Fruit fly (Drosophila melanogaster) whole organism, prepupa: Measurements from ENCODE around the gene kumpel.

ENCODE experiments used
- CG10669 ChIP-seq: fragments of 200-800 bp; sonication (Bioruptor generic); optimal IDR thresholded peaks from 3 replicates; lab custom pipeline; 2018; ENCODE audit warnings: missing biosample characterization, mild to moderate bottlenecking, missing genetic modification characterization, moderate library complexity
- CG11294 ChIP-seq: fragments of 200-800 bp; sonication (Bioruptor generic); IDR thresholded peaks from 2 replicates; pipeline ENCODE4 v1.3.6; 2022; ENCODE audit warnings: missing biosample characterization, missing genetic modification characterization
- CG11762 ChIP-seq: fragments of 200-800 bp; sonication (Bioruptor generic); optimal IDR thresholded peaks from 3 replicates; lab custom pipeline; 2016; ENCODE audit warnings: missing biosample characterization, missing genetic modification characterization; ENCODE audit not compliant: insufficient read depth
- CG11902 ChIP-seq: fragments of 200-800 bp; sonication (Bioruptor generic); optimal IDR thresholded peaks from 3 replicates; lab custom pipeline; 2016; ENCODE audit warnings: missing biosample characterization, missing genetic modification characterization
- CG1621 ChIP-seq: fragments of 200-800 bp; sonication (Bioruptor generic); optimal IDR thresholded peaks from 3 replicates; lab custom pipeline; 2018; ENCODE audit warnings: missing biosample characterization, mild to moderate bottlenecking, missing genetic modification characterization
- CG16779 ChIP-seq: fragments of 200-800 bp; sonication (Bioruptor generic); optimal IDR thresholded peaks from 3 replicates; lab custom pipeline; 2017; ENCODE audit warnings: missing biosample characterization, mild to moderate bottlenecking, missing genetic modification characterization
- CG31627 ChIP-seq: fragments of 200-800 bp; sonication (Bioruptor generic); optimal IDR thresholded peaks from 3 replicates; lab custom pipeline; 2016; ENCODE audit warnings: missing biosample characterization, missing genetic modification characterization
- CG34406 ChIP-seq: fragments of 200-800 bp; sonication (Bioruptor generic); optimal IDR thresholded peaks from 3 replicates; lab custom pipeline; 2016; ENCODE audit warnings: missing biosample characterization, missing genetic modification characterization
- CG3919 ChIP-seq: fragments of 200-800 bp; sonication (Bioruptor generic); optimal IDR thresholded peaks from 3 replicates; lab custom pipeline; 2016; ENCODE audit warnings: missing biosample characterization, missing genetic modification characterization
- CG4318 ChIP-seq: fragments of 200-800 bp; sonication (Bioruptor generic); optimal IDR thresholded peaks from 3 replicates; lab custom pipeline; 2017; ENCODE audit warnings: missing biosample characterization, mild to moderate bottlenecking, missing genetic modification characterization
- CG6163 ChIP-seq: fragments of 200-800 bp; sonication (Bioruptor generic); IDR thresholded peaks from 3 replicates; pipeline ENCODE4 v1.3.6; 2022; ENCODE audit warnings: missing biosample characterization, missing genetic modification characterization
- CG6276 ChIP-seq: fragments of 200-800 bp; sonication (Bioruptor generic); optimal IDR thresholded peaks from 2 replicates; lab custom pipeline; 2017; ENCODE audit warnings: missing biosample characterization, mild to moderate bottlenecking, missing genetic modification characterization
- CG6792 ChIP-seq: fragments of 200-800 bp; sonication (Bioruptor generic); optimal IDR thresholded peaks from 3 replicates; lab custom pipeline; 2016; ENCODE audit warnings: missing biosample characterization, missing genetic modification characterization
- CG6808 ChIP-seq: fragments of 200-800 bp; sonication (Bioruptor generic); optimal IDR thresholded peaks from 3 replicates; lab custom pipeline; 2017; ENCODE audit warnings: missing biosample characterization, missing genetic modification characterization, mild to moderate bottlenecking, moderate library complexity, missing genetic modification reagents
- CG8119 ChIP-seq: fragments of 200-800 bp; sonication (Bioruptor generic); IDR thresholded peaks from 3 replicates; pipeline ENCODE4 v1.3.6; 2022; ENCODE audit warnings: missing biosample characterization, missing genetic modification characterization
- CG8632 ChIP-seq: fragments of 200-800 bp; sonication (Bioruptor generic); optimal IDR thresholded peaks from 3 replicates; lab custom pipeline; 2016; ENCODE audit warnings: missing biosample characterization, missing genetic modification characterization
- Eip78C ChIP-seq: fragments of 200-800 bp; sonication (Bioruptor generic); peaks from one replicate; lab custom pipeline; 2016; ENCODE audit warnings: missing biosample characterization, missing genetic modification characterization
- Eip93F ChIP-seq: fragments of 200-800 bp; sonication (Bioruptor generic); optimal IDR thresholded peaks from 2 replicates; lab custom pipeline; 2016; ENCODE audit warnings: missing biosample characterization, mild to moderate bottlenecking, missing genetic modification characterization
- Ets21C ChIP-seq: fragments of 200-800 bp; sonication (Bioruptor generic); optimal IDR thresholded peaks from 3 replicates; lab custom pipeline; 2016; ENCODE audit warnings: missing biosample characterization, missing genetic modification characterization
- Ets96B ChIP-seq: fragments of 200-800 bp; optimal IDR thresholded peaks from 2 replicates; lab custom pipeline; 2019; ENCODE audit warnings: missing biosample characterization, mild to moderate bottlenecking, missing genetic modification characterization, moderate library complexity
- Hr38 ChIP-seq: sonication (Bioruptor generic); optimal IDR thresholded peaks from 2 replicates; lab custom pipeline; 2016; ENCODE audit warnings: missing biosample characterization, missing genetic modification characterization
- Hr39 ChIP-seq: fragments of 200-800 bp; sonication (Bioruptor generic); optimal IDR thresholded peaks from 2 replicates; lab custom pipeline; 2016; ENCODE audit warnings: missing biosample characterization, missing genetic modification characterization
- Hr4 ChIP-seq: fragments of 200-800 bp; sonication (Bioruptor generic); optimal IDR thresholded peaks from 3 replicates; lab custom pipeline; 2016; ENCODE audit warnings: missing biosample characterization, missing genetic modification characterization
- Lpt ChIP-seq: fragments of 200-800 bp; sonication (Bioruptor generic); optimal IDR thresholded peaks from 3 replicates; lab custom pipeline; 2016; ENCODE audit warnings: missing biosample characterization, missing genetic modification characterization
- OdsH ChIP-seq: fragments of 200-800 bp; sonication (Bioruptor generic); optimal IDR thresholded peaks from 3 replicates; lab custom pipeline; 2016; ENCODE audit warnings: missing biosample characterization, missing genetic modification characterization
- Smox ChIP-seq: fragments of 200-800 bp; sonication (Bioruptor generic); optimal IDR thresholded peaks from 3 replicates; lab custom pipeline; 2016; ENCODE audit warnings: missing biosample characterization, missing genetic modification characterization
- Sox15 ChIP-seq: fragments of 200-800 bp; sonication (Bioruptor generic); optimal IDR thresholded peaks from 3 replicates; lab custom pipeline; 2016; ENCODE audit warnings: missing biosample characterization, missing genetic modification characterization
- dsx ChIP-seq: fragments of 200-800 bp; optimal IDR thresholded peaks from 3 replicates; lab custom pipeline; 2019; ENCODE audit warnings: missing biosample characterization, mild to moderate bottlenecking, missing genetic modification characterization, moderate library complexity; ENCODE audit not compliant: poor library complexity, severe bottlenecking
- eg ChIP-seq: fragments of 200-800 bp; sonication (Bioruptor generic); IDR thresholded peaks from 3 replicates; pipeline ENCODE4 v1.3.6; 2022; ENCODE audit warnings: missing biosample characterization, missing genetic modification characterization
- esn ChIP-seq: fragments of 200-800 bp; sonication (Bioruptor generic); optimal IDR thresholded peaks from 2 replicates; lab custom pipeline; 2016; ENCODE audit warnings: missing biosample characterization, mild to moderate bottlenecking, missing genetic modification characterization, moderate library complexity
- fd85E ChIP-seq: fragments of 200-800 bp; sonication (Bioruptor generic); optimal IDR thresholded peaks from 3 replicates; lab custom pipeline; 2016; ENCODE audit warnings: missing biosample characterization, missing genetic modification characterization
- fkh ChIP-seq: fragments of 200-800 bp; sonication (Bioruptor generic); optimal IDR thresholded peaks from 3 replicates; lab custom pipeline; 2017; ENCODE audit warnings: missing biosample characterization, mild to moderate bottlenecking, missing genetic modification characterization, moderate library complexity
- net ChIP-seq: fragments of 200-800 bp; sonication (Bioruptor generic); optimal IDR thresholded peaks from 3 replicates; lab custom pipeline; 2016; ENCODE audit warnings: missing biosample characterization, missing genetic modification characterization
- pdm3 ChIP-seq: fragments of 200-800 bp; sonication (Bioruptor generic); optimal IDR thresholded peaks from 3 replicates; lab custom pipeline; 2016; ENCODE audit warnings: missing biosample characterization, missing genetic modification characterization
- spab ChIP-seq: fragments of 200-800 bp; sonication (Bioruptor generic); optimal IDR thresholded peaks from 2 replicates; lab custom pipeline; 2017; ENCODE audit warnings: missing biosample characterization, mild to moderate bottlenecking, missing genetic modification characterization, missing genetic modification reagents
- ss ChIP-seq, 2 experiments: fragments of 200-800 bp; sonication (Bioruptor generic); optimal IDR thresholded peaks; 2 replicates in 1 of 2; 3 replicates in 1 of 2; lab custom pipeline; 2017 to 2018; ENCODE audit warnings: mild to moderate bottlenecking in 2 of 2, missing biosample characterization in 2 of 2, missing genetic modification characterization in 2 of 2, moderate library complexity in 1 of 2

kumpel gene

DNA sequence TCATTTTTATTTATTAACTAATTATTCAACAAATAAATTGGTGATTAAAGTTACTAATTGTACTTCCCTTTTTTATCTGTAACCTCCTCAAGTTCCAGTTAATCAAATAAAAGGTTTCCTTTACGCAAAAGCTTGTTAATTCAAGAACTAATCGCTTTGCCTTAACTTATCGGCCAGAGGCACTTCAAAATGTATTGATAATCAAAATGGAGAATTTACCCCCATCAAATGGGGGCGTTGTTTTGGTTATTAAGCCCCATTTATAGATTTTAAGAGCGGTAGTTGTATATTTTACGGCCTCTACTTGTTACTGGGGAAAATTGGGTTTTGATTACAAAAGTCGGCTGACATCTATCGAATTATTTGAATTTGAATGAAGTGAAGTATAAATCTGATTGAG is 7.1 kb upstream of the kumpel start, which contains the start of gene CG31091:
Gene CG31091 (plus strand): TSS at position 214 of the 400 bp plus-strand sequence.
- TF ChIP-seq esn: no peak
- TF ChIP-seq CG6792 (GFP tag; lab: Kevin White, UChicago): no peak
- TF ChIP-seq Eip78C (GFP tag; lab: Kevin White, UChicago): no peak
- TF ChIP-seq Smox (GFP tag; lab: Kevin White, UChicago): no peak
- no peak for TF ChIP-seq Sox15
- TF ChIP-seq CG1621 (tag; lab: Kevin White, UChicago): no peak
- TF ChIP-seq Ets21C (GFP tag; lab: Kevin White, UChicago): no peak
- no peak for TF ChIP-seq Hr39 (GFP tag; lab: Kevin White, UChicago)
- no peak for TF ChIP-seq pdm3 (GFP tag; lab: Kevin White, UChicago)

- TF ChIP-seq CG6808 (GFP tag; lab: Kevin White, UChicago): no peak
- no peak for TF ChIP-seq CG8119 (GFP tag; lab: Robert Waterston, UW)
- no peak for TF ChIP-seq dsx (GFP tag; lab: Kevin White, UChicago)
- TF ChIP-seq Lpt (GFP tag; lab: Kevin White, UChicago): no peak
- no peak for TF ChIP-seq CG4318 (GFP tag; lab: Kevin White, UChicago)
- TF ChIP-seq fkh: no peak
- TF ChIP-seq CG11902 (GFP tag; lab: Kevin White, UChicago): no peak
- no peak for TF ChIP-seq CG1621 (tag; lab: Kevin White, UChicago)
- no peak for TF ChIP-seq OdsH (GFP tag; lab: Kevin White, UChicago)
- TF ChIP-seq Eip93F (GFP tag; lab: Kevin White, UChicago): no peak
- no peak for TF ChIP-seq CG34406 (GFP tag; lab: Kevin White, UChicago)
- TF ChIP-seq Hr39 (GFP tag; lab: Kevin White, UChicago): no peak
- no peak for TF ChIP-seq eg (GFP tag; lab: Robert Waterston, UW)
- TF ChIP-seq CG10669 (GFP tag; lab: Kevin White, UChicago): no peak
- TF ChIP-seq Hr4 (GFP tag; lab: Kevin White, UChicago): no peak
- no peak for TF ChIP-seq CG3919
- TF ChIP-seq CG16779 (tag; lab: Kevin White, UChicago): no peak
- no peak for TF ChIP-seq pdm3 (GFP tag; lab: Kevin White, UChicago)
- TF ChIP-seq net: no peak
- TF ChIP-seq, all 60 proteins: peak for 0
Observed at dm6 chr3R:25902343-25902742, 4.5 kb upstream of the kumpel start, which contains the start of gene CG31089. CG31089 (plus strand) TSS chr3R:25902643.

dm6 chr3R:25919912-25920311 is 13.1 kb downstream of the kumpel start:
- TF ChIP-seq Eip78C (GFP tag; lab: Kevin White, UChicago) (no peak), CG6163 (no peak), esn (no peak), Lpt (GFP tag; lab: Kevin White, UChicago) (no peak), CG10669 (GFP tag; lab: Kevin White, UChicago) (no peak), CG1621 (tag; lab: Kevin White, UChicago) (no peak), fd85E (GFP tag; lab: Kevin White, UChicago) (no peak), CG6276 (no peak), Hr4 (GFP tag; lab: Kevin White, UChicago) (no peak), spab (no peak), CG11294 (GFP tag; lab: Robert Waterston, UW) (no peak), CG8632 (no peak), CG11762 (GFP tag; lab: Kevin White, UChicago) (no peak), CG8119 (GFP tag; lab: Robert Waterston, UW) (no peak), Ets96B (tag; lab: Kevin White, UChicago) (no peak)

DNA sequence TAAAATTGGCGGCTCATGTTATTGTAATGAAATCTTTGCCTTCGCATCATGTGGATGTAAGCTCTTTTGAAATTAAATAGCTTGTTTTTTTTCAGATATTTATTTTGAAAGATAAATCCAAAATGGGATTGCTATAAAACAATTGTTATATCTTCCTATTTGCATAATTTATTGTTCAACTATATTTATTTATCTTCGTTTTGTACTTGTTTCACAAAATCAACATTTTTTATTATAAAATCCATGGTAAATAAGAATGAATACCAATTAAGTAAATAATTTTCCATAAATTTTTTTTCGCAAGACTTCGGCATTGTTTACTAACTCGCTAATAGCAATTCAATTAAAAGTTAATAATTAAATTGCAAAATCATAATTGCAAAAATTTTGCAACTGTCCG is 15.7 kb downstream of the kumpel start, which contains the start of gene CG14546:
Gene CG14546 (minus strand): TSS at position 101 of the 400 bp plus-strand sequence.
- TF ChIP-seq Smox (GFP tag; lab: Kevin White, UChicago): no peak
- no peak for TF ChIP-seq Hr38
- TF ChIP-seq CG31627 (GFP tag; lab: Kevin White, UChicago): no peak
- no peak for TF ChIP-seq ss (GFP tag; optimal IDR thresholded peaks at IDR 0.05; lab: Kevin White, UChicago)
- TF ChIP-seq CG10669 (GFP tag; lab: Kevin White, UChicago): no peak
